Worm (Caenorhabditis elegans): Measurements from ENCODE around the gene F20H11.1.

The F20H11.1 gene

ce11 chrIII:6625317-6625716 lies 33.3 kb upstream of the F20H11.1 start (continued):
- no peak for TF ChIP-seq rpc-1 (optimal IDR thresholded peaks at IDR 0.05)
- no peak for TF ChIP-seq rpc-1 (tag; optimal IDR thresholded peaks at IDR 0.05)
- no peak for TF ChIP-seq F55B11.4 (tag; optimal IDR thresholded peaks at IDR 0.05; ENCODE audit: borderline replicate concordance, insufficient read depth)
- peak; percentile 20 for TF ChIP-seq unc-130 (GFP tag; optimal IDR thresholded peaks at IDR 0.05)
- TF ChIP-seq let-607 (tag; optimal IDR thresholded peaks at IDR 0.05), result peak; percentile 85 to 91
- TF ChIP-seq let-526 (GFP tag; IDR thresholded peaks at IDR 0.05), result no peak
- TF ChIP-seq ceh-27 (GFP tag; optimal IDR thresholded peaks at IDR 0.05), result peak; percentile 4
- TF ChIP-seq efl-1 (GFP tag; optimal IDR thresholded peaks at IDR 0.05), result peak; percentile 77
- TF ChIP-seq T26A5.8 (tag; optimal IDR thresholded peaks at IDR 0.05), result no peak
- peak; percentile 77 for TF ChIP-seq F33H1.4 (GFP tag; IDR thresholded peaks at IDR 0.05)
- no peak for TF ChIP-seq cebp-1 (GFP tag; IDR thresholded peaks at IDR 0.05)
- peak; percentile 36 for TF ChIP-seq cebp-1 (tag; optimal IDR thresholded peaks at IDR 0.05)
- TF ChIP-seq lsl-1 (GFP tag; optimal IDR thresholded peaks at IDR 0.05), result peak; percentile 43
- TF ChIP-seq mcd-1 (GFP tag; IDR thresholded peaks at IDR 0.05), result peak; percentile 59
- no peak for TF ChIP-seq sdz-38 (tag; optimal IDR thresholded peaks at IDR 0.05)
- TF ChIP-seq snpc-4 (GFP tag; optimal IDR thresholded peaks at IDR 0.05), result no peak
- peak in 1 of 4 experiments; percentile 80 for TF ChIP-seq snpc-4 (tag; optimal IDR thresholded peaks at IDR 0.05)
- peak; percentile 55; the same call in 1 of the 2 replicates for TF ChIP-seq ztf-25 (GFP tag; IDR thresholded peaks at IDR 0.05)
- no peak for TF ChIP-seq F57A8.1 (GFP tag; optimal IDR thresholded peaks at IDR 0.05)
- peak; percentile 83 for TF ChIP-seq madf-6 (GFP tag; IDR thresholded peaks at IDR 0.05)
- TF ChIP-seq zfh-2 (GFP tag; conservative IDR thresholded peaks at IDR 0.05), result no peak

ce11 chrIII:6624872-6625271 lies 32.9 kb upstream of the F20H11.1 start, which contains the start of gene copd-1:
TSS of gene copd-1 (minus strand) at chrIII:6624972.
- no peak for TF ChIP-seq nfya-1 (tag; optimal IDR thresholded peaks at IDR 0.05; ENCODE audit: borderline replicate concordance, insufficient read depth)
- no peak for TF ChIP-seq hlh-26 (GFP tag; conservative IDR thresholded peaks at IDR 0.05)
- no peak for TF ChIP-seq F33H1.4 (GFP tag; IDR thresholded peaks at IDR 0.05)
- TF ChIP-seq aptf-3 (GFP tag; IDR thresholded peaks at IDR 0.05), result no peak
- no peak for TF ChIP-seq pbrm-1 (GFP tag; IDR thresholded peaks at IDR 0.05)
- TF ChIP-seq dpl-1 (GFP tag; optimal IDR thresholded peaks at IDR 0.05), result no peak
- TF ChIP-seq mcd-1 (GFP tag; IDR thresholded peaks at IDR 0.05), result no peak
- no peak for TF ChIP-seq rcor-1 (GFP tag; IDR thresholded peaks at IDR 0.05)
- no peak for TF ChIP-seq sea-2 (GFP tag; IDR thresholded peaks at IDR 0.05)
- TF ChIP-seq ztf-25 (GFP tag; IDR thresholded peaks at IDR 0.05), result no peak
- TF ChIP-seq lsl-1 (GFP tag; optimal IDR thresholded peaks at IDR 0.05), result no peak
- TF ChIP-seq Y79H2A.3 (GFP tag; conservative IDR thresholded peaks at IDR 0.05), result no peak
- no peak for TF ChIP-seq akir-1 (GFP tag; optimal IDR thresholded peaks at IDR 0.05)
- no peak for TF ChIP-seq nhr-80 (tag; optimal IDR thresholded peaks at IDR 0.05)
- TF ChIP-seq snpc-4 (GFP tag; optimal IDR thresholded peaks at IDR 0.05), result no peak
- TF ChIP-seq snpc-4 (tag; optimal IDR thresholded peaks at IDR 0.05), result no peak
- TF ChIP-seq T07F8.4 (tag; optimal IDR thresholded peaks at IDR 0.05), result no peak
- TF ChIP-seq F52B5.7 (tag; optimal IDR thresholded peaks at IDR 0.05), result no peak
- no peak for TF ChIP-seq ztf-6 (GFP tag; IDR thresholded peaks at IDR 0.05)

ce11 chrIII:6619952-6620351 lies 28.0 kb upstream of the F20H11.1 start, which contains the start of gene C13B9.2:
TSS of gene C13B9.2 (plus strand) at chrIII:6620252.
- TF ChIP-seq hmg-1.2 (GFP tag; IDR thresholded peaks at IDR 0.05) (no peak), C06A6.2 (GFP tag; conservative IDR thresholded peaks at IDR 0.05) (no peak), mcd-1 (GFP tag; IDR thresholded peaks at IDR 0.05) (no peak), ama-1 (optimal IDR thresholded peaks at IDR 0.05) (no peak), ama-1 (GFP tag; optimal IDR thresholded peaks at IDR 0.05) (no peak), ceh-91 (GFP tag; IDR thresholded peaks at IDR 0.05) (no peak), ztf-22 (GFP tag; optimal IDR thresholded peaks at IDR 0.05) (no peak), madf-3 (GFP tag; IDR thresholded peaks at IDR 0.05) (no peak), F23B12.7 (tag; optimal IDR thresholded peaks at IDR 0.05; ENCODE audit: insufficient read depth) (no peak), Y79H2A.3 (GFP tag; conservative IDR thresholded peaks at IDR 0.05) (no peak), ceh-27 (GFP tag; optimal IDR thresholded peaks at IDR 0.05) (no peak), him-1 (tag; optimal IDR thresholded peaks at IDR 0.05) (no peak), cebp-2 (GFP tag; IDR thresholded peaks at IDR 0.05) (no peak), lin-40 (tag; optimal IDR thresholded peaks at IDR 0.05) (no peak), hsf-1 (GFP tag; IDR thresholded peaks at IDR 0.05) (no peak), F52B5.7 (tag; optimal IDR thresholded peaks at IDR 0.05) (no peak), F49E8.2 (tag; optimal IDR thresholded peaks at IDR 0.05; ENCODE audit: insufficient read depth) (no peak), madf-10 (tag; optimal IDR thresholded peaks at IDR 0.05) (no peak)
